Fruit fly (Drosophila melanogaster): ENCODE measurements around the gene Mkp.
A peak's percentile ranks its signal among the peaks of the same experiment; 100 is the strongest.

Mkp gene

DNA sequence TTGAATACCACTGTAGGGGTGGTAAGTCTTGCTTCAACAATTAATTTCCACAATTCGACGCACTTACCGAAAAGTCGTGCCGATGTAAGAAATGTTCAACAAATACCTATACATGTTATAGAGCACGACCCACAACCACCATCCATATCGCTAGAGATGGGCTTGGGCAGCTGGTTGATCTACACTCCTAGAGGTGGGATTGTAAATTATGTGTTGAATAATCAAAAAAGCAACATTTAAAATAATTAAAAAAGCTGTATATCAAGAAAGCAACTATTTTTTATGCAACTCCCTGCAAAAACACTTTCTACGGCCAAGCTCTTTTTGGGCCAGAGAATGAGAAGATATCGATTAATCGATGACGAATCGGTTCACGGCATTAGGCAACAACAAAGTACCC is at the start of gene Mkp, which contains the start of the genes CG34140 and Mtch (continued):
- no peak for TF ChIP-seq crol (GFP tag; IDR thresholded peaks at IDR 0.05)
- TF ChIP-seq CkIIα-i1 (GFP tag; IDR thresholded peaks at IDR 0.05) = no peak
- TF ChIP-seq CG10267 (tag; optimal IDR thresholded peaks at IDR 0.05) = peak; percentile 87
- TF ChIP-seq Meics (GFP tag; optimal IDR thresholded peaks at IDR 0.05) = no peak
- TF ChIP-seq Usf (GFP tag; optimal IDR thresholded peaks at IDR 0.05) = peak; percentile 32
- TF ChIP-seq Dip2 (GFP tag; IDR thresholded peaks at IDR 0.05) = no peak
- TF ChIP-seq Bgb (GFP tag; IDR thresholded peaks at IDR 0.05; ENCODE audit: partially characterized antibody) = peak; percentile 89
- TF ChIP-seq CG1647 (GFP tag; optimal IDR thresholded peaks at IDR 0.05) = peak; percentile 83
- TF ChIP-seq Adf1 (GFP tag; IDR thresholded peaks at IDR 0.05) = peak; percentile 60
- peak; percentile 78 for TF ChIP-seq ase (GFP tag; IDR thresholded peaks at IDR 0.05)
- TF ChIP-seq Hmr (GFP tag; optimal IDR thresholded peaks at IDR 0.05) = no peak
- no peak for TF ChIP-seq Hmx (GFP tag; optimal IDR thresholded peaks at IDR 0.05)
- peak; percentile 74 for TF ChIP-seq CG17385 (GFP tag; optimal IDR thresholded peaks at IDR 0.05)
- TF ChIP-seq chif (GFP tag; optimal IDR thresholded peaks at IDR 0.05) = peak; percentile 75 to 87
- peak; percentile 89 for TF ChIP-seq CG12659 (GFP tag; optimal IDR thresholded peaks at IDR 0.05)
- TF ChIP-seq Hr51 (GFP tag; optimal IDR thresholded peaks at IDR 0.05) = peak in 1 of 2 experiments; percentile 91
- peak; percentile 85 for TF ChIP-seq Atf3 (GFP tag; optimal IDR thresholded peaks at IDR 0.05)
- TF ChIP-seq CG4360 (GFP tag; IDR thresholded peaks at IDR 0.05) = peak; percentile 71
- 0 out of 3 replicates have a peak, but pooled peaks have one; percentile 51 for TF ChIP-seq Mrtf (GFP tag; IDR thresholded peaks at IDR 0.05)
- TF ChIP-seq Xrp1 (GFP tag; IDR thresholded peaks at IDR 0.05) = peak; percentile 90
- peak in 1 of 2 experiments; percentile 83 for TF ChIP-seq bsh (GFP tag; optimal IDR thresholded peaks at IDR 0.05)
- peak; percentile 83 for TF ChIP-seq tx (GFP tag; optimal IDR thresholded peaks at IDR 0.05)
- TF ChIP-seq NC2α (GFP tag; optimal IDR thresholded peaks at IDR 0.05) = peak; percentile 65
- TF ChIP-seq CG14050 (GFP tag; IDR thresholded peaks at IDR 0.05) = peak; percentile 70; the same call in 2 of the 3 replicates
- no peak for TF ChIP-seq Vsx1 (GFP tag; optimal IDR thresholded peaks at IDR 0.05)
- peak; percentile 70 for TF ChIP-seq p53 (GFP tag; optimal IDR thresholded peaks at IDR 0.05)
- no peak for TF ChIP-seq CG6254 (GFP tag; optimal IDR thresholded peaks at IDR 0.05)
- no peak for TF ChIP-seq pan (optimal IDR thresholded peaks at IDR 0.05)
- TF ChIP-seq pan (GFP tag; optimal IDR thresholded peaks at IDR 0.05 in 1 of 2, IDR thresholded peaks at IDR 0.05 in 1 of 2) = peak in 1 of 2 experiments; percentile 80
- TF ChIP-seq shn (GFP tag; optimal IDR thresholded peaks at IDR 0.05) = peak; percentile 80
- TF ChIP-seq gcm (GFP tag; optimal IDR thresholded peaks at IDR 0.05) = no peak
- TF ChIP-seq YL-1 (GFP tag; optimal IDR thresholded peaks at IDR 0.05) = peak; percentile 98
- TF ChIP-seq CG14860 (GFP tag; IDR thresholded peaks at IDR 0.05; ENCODE audit: partially characterized antibody) = peak; percentile 89
- TF ChIP-seq ap (GFP tag; IDR thresholded peaks at IDR 0.05) = peak; percentile 64; the same call in 1 of the 2 replicates
- peak; percentile 99 for TF ChIP-seq CG13287 (GFP tag; IDR thresholded peaks at IDR 0.05; ENCODE audit: partially characterized antibody)
- TF ChIP-seq Awh (GFP tag; IDR thresholded peaks at IDR 0.05) = peak; percentile 72
- TF ChIP-seq gem (tag; optimal IDR thresholded peaks at IDR 0.05) = peak; percentile 91
- TF ChIP-seq CG14710 (tag; optimal IDR thresholded peaks at IDR 0.05) = peak; percentile 92
- no peak for TF ChIP-seq scrt (GFP tag; optimal IDR thresholded peaks at IDR 0.05)
- peak; percentile 97 for TF ChIP-seq Doc3 (GFP tag; IDR thresholded peaks at IDR 0.05; ENCODE audit: partially characterized antibody)
- TF ChIP-seq CrebB (tag; optimal IDR thresholded peaks at IDR 0.05) = no peak
- no peak for TF ChIP-seq CG1529 (GFP tag; optimal IDR thresholded peaks at IDR 0.05)
- TF ChIP-seq Ptx1 (GFP tag; IDR thresholded peaks at IDR 0.05) = peak; percentile 84
- TF ChIP-seq CG2678 (tag; optimal IDR thresholded peaks at IDR 0.05) = no peak
- peak; percentile 83 for TF ChIP-seq kah (GFP tag; optimal IDR thresholded peaks at IDR 0.05)
- peak; percentile 79 for TF ChIP-seq CG17359 (tag; optimal IDR thresholded peaks at IDR 0.05)
- TF ChIP-seq CG2129 (GFP tag; IDR thresholded peaks at IDR 0.05; ENCODE audit: partially characterized antibody) = peak; percentile 97
- TF ChIP-seq pros (GFP tag; optimal IDR thresholded peaks at IDR 0.05) = no peak
- peak; percentile 76 for TF ChIP-seq esg (GFP tag; conservative IDR thresholded peaks at IDR 0.05)
- peak; percentile 14 for TF ChIP-seq btn (GFP tag; optimal IDR thresholded peaks at IDR 0.05)

All from whole organism, embryonic.